Fruit fly (Drosophila melanogaster) whole organism, embryonic: ENCODE data around the gene pes.

ENCODE experiments used
- Bgb ChIP-seq: fragments of 200-800 bp; sonication (Bioruptor generic); IDR thresholded peaks from 2 replicates; pipeline ENCODE4 v1.3.6; 2022; ENCODE audit warnings: missing biosample characterization, missing genetic modification characterization; ENCODE audit not compliant: partially characterized antibody
- CG10147 ChIP-seq: fragments of 200-800 bp; sonication (Bioruptor generic); optimal IDR thresholded peaks from 2 replicates; lab custom pipeline; 2019; ENCODE audit warnings: missing biosample characterization, mild to moderate bottlenecking, missing genetic modification characterization, moderate library complexity
- CG10209 ChIP-seq: fragments of 200-800 bp; sonication (Bioruptor generic); optimal IDR thresholded peaks from 3 replicates; lab custom pipeline; 2017; ENCODE audit warnings: missing biosample characterization, mild to moderate bottlenecking, missing genetic modification characterization, missing genetic modification reagents
- CG10654 ChIP-seq: fragments of 200-800 bp; sonication (Bioruptor generic); optimal IDR thresholded peaks from 2 replicates; lab custom pipeline; 2016; ENCODE audit warnings: missing biosample characterization, missing genetic modification characterization
- CG10959 ChIP-seq: fragments of 200-800 bp; sonication (Bioruptor generic); IDR thresholded peaks from 2 replicates; pipeline ENCODE4 v1.3.6; 2022; ENCODE audit warnings: missing biosample characterization, missing genetic modification characterization
- CG11696 ChIP-seq: fragments of 200-800 bp; sonication (Bioruptor generic); IDR thresholded peaks from 2 replicates; pipeline ENCODE4 v1.3.6; 2022; ENCODE audit warnings: missing biosample characterization, missing genetic modification characterization
- CG12769 ChIP-seq: fragments of 200-800 bp; sonication (Bioruptor generic); optimal IDR thresholded peaks from 2 replicates; lab custom pipeline; 2019; ENCODE audit warnings: missing biosample characterization, mild to moderate bottlenecking, missing genetic modification characterization, moderate library complexity
- CG17359 ChIP-seq: fragments of 200-800 bp; sonication (Bioruptor generic); optimal IDR thresholded peaks from 3 replicates; lab custom pipeline; 2018; ENCODE audit warnings: missing biosample characterization, mild to moderate bottlenecking, missing genetic modification characterization, moderate library complexity
- CG17568 ChIP-seq: fragments of 200-800 bp; sonication (Bioruptor generic); optimal IDR thresholded peaks from 2 replicates; lab custom pipeline; 2018; ENCODE audit warnings: missing biosample characterization, mild to moderate bottlenecking, missing genetic modification characterization, moderate library complexity
- CG1832 ChIP-seq: fragments of 200-800 bp; sonication (Bioruptor generic); optimal IDR thresholded peaks from 2 replicates; lab custom pipeline; 2017; ENCODE audit warnings: missing biosample characterization, mild to moderate bottlenecking, missing genetic modification characterization, inconsistent platforms
- CG31365 ChIP-seq: fragments of 200-800 bp; sonication (Bioruptor generic); optimal IDR thresholded peaks from 2 replicates; lab custom pipeline; 2018; ENCODE audit warnings: missing biosample characterization, mild to moderate bottlenecking, missing genetic modification characterization
- CG3847 ChIP-seq: fragments of 200-800 bp; sonication (Bioruptor generic); IDR thresholded peaks from 2 replicates; pipeline ENCODE4 v1.3.6; 2022; ENCODE audit warnings: missing biosample characterization, missing genetic modification characterization
- CG4328 ChIP-seq: fragments of 200-800 bp; sonication (Bioruptor generic); optimal IDR thresholded peaks from 3 replicates; lab custom pipeline; 2017; ENCODE audit warnings: missing biosample characterization, missing genetic modification reagents, missing genetic modification characterization
- CG5953 ChIP-seq: fragments of 200-800 bp; sonication (Bioruptor generic); IDR thresholded peaks from 2 replicates; pipeline ENCODE4 v1.3.6; 2022; ENCODE audit warnings: missing biosample characterization, missing genetic modification characterization
- CG6765 ChIP-seq: fragments of 200-800 bp; sonication (Bioruptor generic); optimal IDR thresholded peaks from 3 replicates; lab custom pipeline; 2017; ENCODE audit warnings: missing biosample characterization, mild to moderate bottlenecking, missing genetic modification characterization
- CG6791 ChIP-seq: fragments of 200-800 bp; sonication (Bioruptor generic); IDR thresholded peaks from 3 replicates; pipeline ENCODE4 v1.3.6; 2022; ENCODE audit warnings: missing biosample characterization, missing genetic modification characterization; ENCODE audit not compliant: partially characterized antibody
- CG7987 ChIP-seq: fragments of 200-800 bp; sonication (Bioruptor generic); optimal IDR thresholded peaks from 2 replicates; lab custom pipeline; 2018; ENCODE audit warnings: missing biosample characterization, mild to moderate bottlenecking, missing genetic modification characterization, moderate library complexity
- CG8944 ChIP-seq: fragments of 200-800 bp; sonication (Bioruptor generic); optimal IDR thresholded peaks from 3 replicates; lab custom pipeline; 2016; ENCODE audit warnings: missing biosample characterization, missing genetic modification characterization
- CHES-1-like ChIP-seq: fragments of 200-800 bp; sonication (Bioruptor generic); optimal IDR thresholded peaks from 2 replicates; lab custom pipeline; 2016; ENCODE audit warnings: missing biosample characterization, missing genetic modification characterization
- CkIIα-i1 ChIP-seq: fragments of 200-800 bp; sonication (Bioruptor generic); IDR thresholded peaks from 2 replicates; pipeline ENCODE4 v1.3.6; 2022; ENCODE audit warnings: missing biosample characterization, missing genetic modification characterization
- CrebB ChIP-seq: fragments of 200-800 bp; sonication (Bioruptor generic); optimal IDR thresholded peaks from 3 replicates; lab custom pipeline; 2018; ENCODE audit warnings: missing biosample characterization, mild to moderate bottlenecking, missing genetic modification characterization
- Dll ChIP-seq: fragments of 200-800 bp; sonication (Bioruptor generic); IDR thresholded peaks from 4 replicates; pipeline ENCODE4 v1.3.6; 2022; ENCODE audit warnings: missing biosample characterization, missing genetic modification characterization; ENCODE audit not compliant: partially characterized antibody
- E2f1 ChIP-seq: fragments of 200-800 bp; sonication (Bioruptor generic); IDR thresholded peaks from 2 replicates; pipeline ENCODE4 v1.3.6; 2022; ENCODE audit warnings: missing biosample characterization, missing genetic modification characterization
- Fer1 ChIP-seq: fragments of 200-800 bp; sonication (Bioruptor generic); optimal IDR thresholded peaks from 2 replicates; lab custom pipeline; 2017; ENCODE audit warnings: missing biosample characterization, mild to moderate bottlenecking, missing genetic modification characterization
- Mad ChIP-seq: fragments of 200-800 bp; sonication (Bioruptor generic); optimal IDR thresholded peaks from 2 replicates; lab custom pipeline; 2016; ENCODE audit warnings: missing biosample characterization, missing genetic modification characterization
- Med ChIP-seq: fragments of 200-800 bp; sonication (Bioruptor generic); peaks from one replicate; lab custom pipeline; 2016; ENCODE audit warnings: missing biosample characterization, missing genetic modification characterization, mild to moderate bottlenecking, inconsistent platforms, moderate library complexity
- Ssrp ChIP-seq: fragments of 200-800 bp; sonication (Bioruptor generic); optimal IDR thresholded peaks from 2 replicates; lab custom pipeline; 2018; ENCODE audit warnings: missing biosample characterization, mild to moderate bottlenecking, missing genetic modification characterization, moderate library complexity
- Stat92E ChIP-seq, 3 experiments: fragments of >200 bp in 2 of 3; fragments of 200-800 bp in 1 of 3; sonication (Bioruptor generic) in 1 of 3; optimal IDR thresholded peaks; 2 replicates each; lab custom pipeline; 2017 to 2019; ENCODE audit warnings: missing biosample characterization in 3 of 3, missing genetic modification characterization in 3 of 3, mild to moderate bottlenecking in 1 of 3, moderate library complexity in 1 of 3
- ac ChIP-seq: fragments of 200-800 bp; sonication (Bioruptor generic); optimal IDR thresholded peaks from 3 replicates; lab custom pipeline; 2017; ENCODE audit warnings: missing biosample characterization, mild to moderate bottlenecking, missing genetic modification characterization
- ase ChIP-seq: fragments of 200-800 bp; sonication (Bioruptor generic); IDR thresholded peaks from 3 replicates; pipeline ENCODE4 v1.3.6; 2022; ENCODE audit warnings: missing biosample characterization, missing genetic modification characterization
- bab2 ChIP-seq: fragments of 200-800 bp; sonication (Bioruptor generic); optimal IDR thresholded peaks from 2 replicates; lab custom pipeline; 2016; ENCODE audit warnings: missing biosample characterization, missing genetic modification characterization
- caup ChIP-seq: fragments of 200-800 bp; sonication (Bioruptor generic); optimal IDR thresholded peaks from 3 replicates; lab custom pipeline; 2017; ENCODE audit warnings: missing biosample characterization, mild to moderate bottlenecking, missing genetic modification characterization, moderate library complexity; ENCODE audit not compliant: severe bottlenecking
- cg ChIP-seq: fragments of 200-800 bp; sonication (Bioruptor generic); optimal IDR thresholded peaks from 3 replicates; lab custom pipeline; 2019; ENCODE audit warnings: missing biosample characterization, mild to moderate bottlenecking, missing genetic modification characterization, moderate library complexity
- chn ChIP-seq: fragments of 200-800 bp; sonication (Bioruptor generic); optimal IDR thresholded peaks from 2 replicates; lab custom pipeline; 2016; ENCODE audit warnings: missing biosample characterization, missing genetic modification characterization
- crol ChIP-seq: fragments of 200-800 bp; sonication (Bioruptor generic); IDR thresholded peaks from 2 replicates; pipeline ENCODE4 v1.3.6; 2022; ENCODE audit warnings: missing biosample characterization, missing genetic modification characterization
- crp ChIP-seq, 2 experiments: fragments of 200-800 bp; sonication (Bioruptor generic); optimal IDR thresholded peaks; 2 replicates in 1 of 2; 3 replicates in 1 of 2; lab custom pipeline; 2017; ENCODE audit warnings: missing biosample characterization in 2 of 2, missing genetic modification characterization in 2 of 2, mild to moderate bottlenecking in 1 of 2, moderate library complexity in 1 of 2
- dati ChIP-seq: fragments of 200-800 bp; sonication (Bioruptor generic); IDR thresholded peaks from 2 replicates; pipeline ENCODE4 v1.3.6; 2022; ENCODE audit warnings: missing biosample characterization, missing genetic modification characterization
- fd102C ChIP-seq: fragments of 200-800 bp; sonication (Bioruptor generic); optimal IDR thresholded peaks from 2 replicates; lab custom pipeline; 2018; ENCODE audit warnings: missing biosample characterization, mild to moderate bottlenecking, missing genetic modification characterization, moderate library complexity
- nau ChIP-seq: fragments of 200-800 bp; sonication (Bioruptor generic); optimal IDR thresholded peaks from 3 replicates; lab custom pipeline; 2017; ENCODE audit warnings: missing biosample characterization, mild to moderate bottlenecking, missing genetic modification characterization, missing genetic modification reagents
- pan ChIP-seq, 4 experiments: fragments of >200 bp in 3 of 4; fragments of 200-800 bp in 1 of 4; sonication (Bioruptor generic) in 1 of 4; optimal IDR thresholded peaks in 3 of 4; IDR thresholded peaks in 1 of 4; 2 replicates each; pipeline versions ENCODE4 v1.3.6 to Lab custom; 2017 to 2022; ENCODE audit warnings: missing biosample characterization in 2 of 4, missing genetic modification characterization in 2 of 4, mixed read lengths in 1 of 4
- shn ChIP-seq: fragments of 200-800 bp; sonication (Bioruptor generic); optimal IDR thresholded peaks from 3 replicates; lab custom pipeline; 2016; ENCODE audit warnings: missing biosample characterization, missing genetic modification characterization
- slp2 ChIP-seq: fragments of 200-800 bp; sonication (Bioruptor generic); optimal IDR thresholded peaks from 2 replicates; lab custom pipeline; 2016; ENCODE audit warnings: missing biosample characterization, missing genetic modification characterization
- stwl ChIP-seq: fragments of 200-800 bp; sonication (Bioruptor generic); optimal IDR thresholded peaks from 3 replicates; lab custom pipeline; 2018; ENCODE audit warnings: missing biosample characterization, mild to moderate bottlenecking, missing genetic modification characterization, moderate library complexity
- tin ChIP-seq: fragments of 200-800 bp; sonication (Bioruptor generic); optimal IDR thresholded peaks from 3 replicates; lab custom pipeline; 2016; ENCODE audit warnings: missing biosample characterization, missing genetic modification characterization
- usp ChIP-seq: fragments of >200 bp; optimal IDR thresholded peaks from 2 replicates; lab custom pipeline; 2017; ENCODE audit warnings: missing biosample characterization, missing genetic modification characterization
- vnd ChIP-seq: fragments of 200-800 bp; sonication (Bioruptor generic); IDR thresholded peaks from 3 replicates; pipeline ENCODE4 v1.3.6; 2022; ENCODE audit warnings: missing biosample characterization, missing genetic modification characterization; ENCODE audit not compliant: partially characterized antibody
- zen ChIP-seq: fragments of 200-800 bp; sonication (Bioruptor generic); optimal IDR thresholded peaks from 3 replicates; lab custom pipeline; 2018; ENCODE audit warnings: missing biosample characterization, mild to moderate bottlenecking, missing genetic modification characterization, moderate library complexity
- zen2 ChIP-seq: fragments of 200-800 bp; sonication (Bioruptor generic); IDR thresholded peaks from 3 replicates; pipeline ENCODE4 v1.3.6; 2022; ENCODE audit warnings: missing biosample characterization, missing genetic modification characterization; ENCODE audit not compliant: partially characterized antibody
- zfh2 ChIP-seq: fragments of 200-800 bp; sonication (Bioruptor generic); optimal IDR thresholded peaks from 2 replicates; lab custom pipeline; 2016; ENCODE audit warnings: missing biosample characterization, missing genetic modification characterization

Gene pes

DNA sequence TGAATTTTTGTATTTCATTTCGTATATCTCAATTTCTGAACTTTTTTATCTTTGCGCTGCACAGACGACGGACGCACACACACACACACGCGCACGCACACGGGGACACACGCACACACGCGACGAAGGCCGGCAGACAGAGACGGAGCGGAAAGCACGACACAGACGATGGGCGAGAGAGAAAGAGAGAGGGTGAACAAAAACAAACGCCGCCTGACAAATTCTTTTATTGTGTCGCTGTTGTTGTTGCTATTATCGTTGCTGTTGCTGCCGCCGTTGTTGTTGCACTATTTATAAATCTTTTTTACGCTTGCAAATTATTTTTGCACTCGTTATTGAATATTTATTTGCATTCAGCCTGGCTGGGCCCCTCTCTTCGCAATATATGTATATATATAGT, 17.2 kb downstream of the pes start (continued):
- TF ChIP-seq caup (no peak), stwl (tag; lab: Kevin White, UChicago) (no peak), CG11696 (GFP tag; lab: Robert Waterston, UW) (no peak), Stat92E (GFP tag; optimal IDR thresholded peaks at IDR 0.05; lab: Kevin White, UChicago) (peak in 1 of 3 experiments; percentile 90), Ssrp (tag; lab: Kevin White, UChicago) (no peak), CG6765 (GFP tag; lab: Kevin White, UChicago) (no peak), zfh2 (GFP tag; lab: Kevin White, UChicago) (no peak), E2f1 (no peak), usp (GFP tag; lab: Kevin White, UChicago) (no peak), Fer1 (GFP tag; lab: Kevin White, UChicago) (no peak), CG6791 (0 out of 3 replicates have a peak, but pooled peaks have one; percentile 16), CrebB (tag; lab: Kevin White, UChicago) (no peak), CG17359 (tag; lab: Kevin White, UChicago) (no peak), nau (no peak), CG7987 (GFP tag; lab: Kevin White, UChicago) (peak; percentile 25), Mad (GFP tag; lab: Kevin White, UChicago) (no peak), vnd (no peak), CG10959 (no peak), CG10209 (GFP tag; lab: Kevin White, UChicago) (no peak), slp2 (no peak), CG17568 (GFP tag; lab: Kevin White, UChicago) (no peak), CG8944 (GFP tag; lab: Kevin White, UChicago) (no peak), Dll (no peak), chn (GFP tag; lab: Kevin White, UChicago) (no peak), CG10654 (GFP tag; lab: Kevin White, UChicago) (no peak), dati (GFP tag; lab: Robert Waterston, UW) (no peak), CG10147 (no peak), zen (no peak), ase (GFP tag; lab: Robert Waterston, UW) (no peak), shn (GFP tag; lab: Kevin White, UChicago) (no peak), ac (GFP tag; lab: Kevin White, UChicago) (no peak), Med (GFP tag; lab: Kevin White, UChicago) (peak; percentile 84), tin (no peak), cg (peak; percentile 91), CG31365 (tag; lab: Kevin White, UChicago) (no peak), CG4328 (GFP tag; lab: Kevin White, UChicago) (no peak), pan (optimal IDR thresholded peaks at IDR 0.05; lab: Kevin White, UChicago) (no peak), pan (GFP tag; optimal IDR thresholded peaks at IDR 0.05 in 1 of 2, IDR thresholded peaks at IDR 0.05 in 1 of 2) (peak; percentile 27 to 45), crp (GFP tag; optimal IDR thresholded peaks at IDR 0.05; lab: Kevin White, UChicago) (no peak), CG12769 (tag; lab: Kevin White, UChicago) (peak; percentile 34), zen2 (GFP tag; lab: Robert Waterston, UW) (no peak), CG1832 (GFP tag; lab: Kevin White, UChicago) (peak; percentile 84), CG3847 (no peak), CkIIα-i1 (GFP tag; lab: Robert Waterston, UW) (no peak), CHES-1-like (GFP tag; lab: Kevin White, UChicago) (no peak), Bgb (GFP tag; lab: Robert Waterston, UW) (no peak; the same call in 1 of the 2 replicates), CG5953 (GFP tag; lab: Robert Waterston, UW) (no peak), fd102C (no peak), bab2 (no peak), crol (GFP tag; lab: Robert Waterston, UW) (peak; percentile 83)
